Worm (Caenorhabditis elegans): ENCODE measurements around the gene eas-1.

The eas-1 gene

ce11 chrII:4739984-4740462 lies at the start of gene eas-1:
Gene eas-1 (plus strand): TSS chrII:4740412.
- TF ChIP-seq pha-4 (tag; optimal IDR thresholded peaks at IDR 0.05) (peak; percentile 46), ham-2 (GFP tag; optimal IDR thresholded peaks at IDR 0.05) (no peak), zip-8 (tag; optimal IDR thresholded peaks at IDR 0.05) (no peak), tbx-8 (GFP tag; optimal IDR thresholded peaks at IDR 0.05) (no peak), lin-13 (tag; optimal IDR thresholded peaks at IDR 0.05) (peak; percentile 38), sptf-1 (tag; optimal IDR thresholded peaks at IDR 0.05) (peak; percentile 43), mep-1 (tag; optimal IDR thresholded peaks at IDR 0.05) (peak; percentile 68), lin-32 (GFP tag; optimal IDR thresholded peaks at IDR 0.05) (peak; percentile 25), lsy-2 (tag; optimal IDR thresholded peaks at IDR 0.05) (peak; percentile 64), mls-2 (tag; optimal IDR thresholded peaks at IDR 0.05) (peak; percentile 31), drap-1 (GFP tag; optimal IDR thresholded peaks at IDR 0.05) (peak; percentile 18), nhr-237 (tag; optimal IDR thresholded peaks at IDR 0.05) (peak; percentile 45), cnd-1 (tag; optimal IDR thresholded peaks at IDR 0.05) (no peak), sem-2 (GFP tag; optimal IDR thresholded peaks at IDR 0.05) (no peak), ces-1 (GFP tag; optimal IDR thresholded peaks at IDR 0.05) (peak; percentile 12)

DNA sequence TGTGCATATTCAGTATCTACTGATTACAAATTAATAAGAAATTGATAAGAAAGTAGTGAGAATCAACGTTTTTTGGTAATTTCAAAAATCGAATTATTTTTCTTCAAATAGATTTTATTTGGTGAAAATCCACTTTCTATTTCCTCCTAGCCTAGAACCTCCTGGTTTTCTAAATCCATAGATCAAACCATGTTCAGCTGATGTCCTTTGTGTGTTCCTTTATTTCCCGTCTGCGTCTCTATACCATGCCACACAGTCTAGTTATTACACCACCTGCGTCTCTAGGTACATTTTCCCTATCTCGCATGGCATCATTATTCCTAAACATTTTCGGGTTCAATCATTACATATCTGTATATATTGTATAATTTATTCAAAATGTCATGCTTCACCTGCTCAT lies 47.1 kb upstream of the eas-1 start, which contains the start of gene F10G7.5:
F10G7.5 (plus strand) TSS at position 286 of the 400 bp plus-strand sequence.
- no peak for TF ChIP-seq sptf-1 (tag; optimal IDR thresholded peaks at IDR 0.05)
- TF ChIP-seq sem-2 (GFP tag; optimal IDR thresholded peaks at IDR 0.05): no peak
- no peak for TF ChIP-seq nhr-2 (tag; optimal IDR thresholded peaks at IDR 0.05)
- peak; percentile 47 for TF ChIP-seq pha-4 (tag; optimal IDR thresholded peaks at IDR 0.05)
- TF ChIP-seq lin-13 (tag; optimal IDR thresholded peaks at IDR 0.05): no peak
- no peak for TF ChIP-seq flh-1 (GFP tag; optimal IDR thresholded peaks at IDR 0.05)
- TF ChIP-seq mls-2 (tag; optimal IDR thresholded peaks at IDR 0.05): no peak
- no peak for TF ChIP-seq nhr-76 (tag; optimal IDR thresholded peaks at IDR 0.05)

- no peak for TF ChIP-seq hlh-1 (tag; optimal IDR thresholded peaks at IDR 0.05)
- TF ChIP-seq mls-2 (tag; optimal IDR thresholded peaks at IDR 0.05): no peak
- no peak for TF ChIP-seq ces-1 (GFP tag; optimal IDR thresholded peaks at IDR 0.05)
- no peak for TF ChIP-seq mab-5 (tag; optimal IDR thresholded peaks at IDR 0.05)
- no peak for TF ChIP-seq unc-39 (tag; optimal IDR thresholded peaks at IDR 0.05)
- TF ChIP-seq flh-1 (GFP tag; optimal IDR thresholded peaks at IDR 0.05): no peak
- TF ChIP-seq ham-2 (GFP tag; optimal IDR thresholded peaks at IDR 0.05): no peak
Observed at ce11 chrII:4696055-4696454, 44.2 kb upstream of the eas-1 start.

DNA sequence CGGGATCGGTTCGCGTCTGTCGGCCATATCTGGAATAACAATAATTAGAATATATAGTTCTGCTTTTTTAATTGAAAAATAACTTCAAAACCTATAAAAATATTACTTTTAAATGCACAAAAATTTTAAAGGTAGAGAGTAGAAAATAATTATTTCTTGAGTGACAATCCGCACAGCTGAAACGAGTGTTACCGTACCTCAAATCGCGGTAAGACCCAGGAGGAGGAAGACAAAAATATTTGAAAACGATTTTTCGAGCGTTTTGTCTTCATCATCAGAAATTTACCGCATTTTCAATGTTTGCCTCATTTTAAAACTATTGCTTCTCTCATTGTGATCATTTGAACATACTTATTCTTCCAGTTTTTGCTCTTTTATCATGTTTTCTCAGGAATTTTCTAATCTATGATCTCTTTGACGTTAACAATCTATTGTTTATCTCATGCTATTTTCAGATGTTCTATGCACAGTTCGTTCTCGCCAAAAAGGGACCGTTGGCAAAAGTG lies 41.9 kb upstream of the eas-1 start, which contains the start of the genes rpn-5 and scc-1:
rpn-5 (minus strand) TSS at position 162 of the 506 bp plus-strand sequence.
scc-1 (plus strand) TSS at position 456 of the 506 bp plus-strand sequence.
- TF ChIP-seq sem-2 (GFP tag; optimal IDR thresholded peaks at IDR 0.05) (no peak), ceh-39 (tag; optimal IDR thresholded peaks at IDR 0.05) (peak; percentile 55), hlh-1 (tag; optimal IDR thresholded peaks at IDR 0.05) (peak; percentile 43), elt-3 (tag; optimal IDR thresholded peaks at IDR 0.05) (no peak), lin-13 (tag; optimal IDR thresholded peaks at IDR 0.05) (peak; percentile 42), mep-1 (tag; optimal IDR thresholded peaks at IDR 0.05) (peak; percentile 55), nhr-76 (tag; optimal IDR thresholded peaks at IDR 0.05) (no peak), tbx-8 (GFP tag; optimal IDR thresholded peaks at IDR 0.05) (no peak), nhr-28 (tag; optimal IDR thresholded peaks at IDR 0.05) (no peak), ces-1 (GFP tag; optimal IDR thresholded peaks at IDR 0.05) (peak; percentile 80), sptf-1 (tag; optimal IDR thresholded peaks at IDR 0.05) (peak; percentile 8), unc-62 (GFP tag; optimal IDR thresholded peaks at IDR 0.05) (peak; percentile 88), nhr-237 (tag; optimal IDR thresholded peaks at IDR 0.05) (peak; percentile 71), pha-4 (tag; optimal IDR thresholded peaks at IDR 0.05) (peak; percentile 85), lsy-2 (tag; optimal IDR thresholded peaks at IDR 0.05) (peak; percentile 99), nhr-12 (tag; optimal IDR thresholded peaks at IDR 0.05) (no peak)

DNA sequence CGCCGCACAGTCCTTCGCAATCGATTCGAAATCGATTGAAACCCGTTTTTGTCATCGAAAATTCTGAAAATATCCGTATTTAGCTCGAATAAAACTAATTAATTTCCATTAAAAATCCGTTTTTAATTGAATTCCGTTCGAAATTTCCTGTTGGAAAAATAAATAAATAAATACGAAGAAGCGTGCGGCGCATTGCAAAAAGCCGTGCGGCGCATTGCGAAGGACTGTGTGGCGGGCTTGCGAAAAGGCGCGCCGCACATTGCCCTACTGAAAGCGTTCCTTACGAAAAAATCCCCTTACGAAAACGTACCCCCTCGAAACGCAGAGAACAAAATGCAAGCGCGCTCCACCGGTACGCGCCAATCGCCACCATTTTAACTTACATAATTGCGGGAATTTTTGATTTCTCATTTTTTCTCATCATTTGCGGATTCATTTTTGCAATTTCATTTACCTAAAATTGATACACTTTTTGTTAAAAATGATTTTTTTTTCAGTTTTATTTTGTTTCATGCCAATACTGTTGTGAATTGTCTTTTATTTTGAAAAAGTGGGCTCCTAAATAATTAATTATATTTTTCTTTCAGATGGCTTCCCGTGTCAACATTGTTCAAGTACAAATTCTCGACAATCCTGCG lies 38.6 kb upstream of the eas-1 start, which contains the start of gene unc-85:
unc-85 (plus strand) TSS at position 588 of the 638 bp plus-strand sequence.
- TF ChIP-seq ham-2 (GFP tag; optimal IDR thresholded peaks at IDR 0.05) (peak; percentile 48), drap-1 (GFP tag; optimal IDR thresholded peaks at IDR 0.05) (peak; percentile 68), hlh-1 (tag; optimal IDR thresholded peaks at IDR 0.05) (peak; percentile 6), sptf-1 (tag; optimal IDR thresholded peaks at IDR 0.05) (peak; percentile 87), M03D4.4 (tag; optimal IDR thresholded peaks at IDR 0.05) (peak; percentile 57), mls-2 (tag; optimal IDR thresholded peaks at IDR 0.05) (peak; percentile 77), ces-1 (GFP tag; optimal IDR thresholded peaks at IDR 0.05) (peak; percentile 48), ceh-43 (GFP tag; optimal IDR thresholded peaks at IDR 0.05) (peak; percentile 66), unc-120 (tag; optimal IDR thresholded peaks at IDR 0.05; ENCODE audit: poor library complexity, severe bottlenecking) (peak; percentile 68), lin-13 (tag; optimal IDR thresholded peaks at IDR 0.05) (peak; percentile 12), mep-1 (tag; optimal IDR thresholded peaks at IDR 0.05) (peak; percentile 70), elt-1 (tag; optimal IDR thresholded peaks at IDR 0.05; ENCODE audit: borderline replicate concordance, insufficient read depth) (peak; percentile 6), cnd-1 (tag; optimal IDR thresholded peaks at IDR 0.05) (peak; percentile 48), lsy-2 (tag; optimal IDR thresholded peaks at IDR 0.05) (peak; percentile 67), ztf-11 (tag; optimal IDR thresholded peaks at IDR 0.05) (peak; percentile 29), nhr-237 (tag; optimal IDR thresholded peaks at IDR 0.05) (peak; percentile 60)
